Worm (Caenorhabditis elegans) whole organism, L2 larva: ENCODE results near the gene cri-3.

Source experiments
- C34F6.9 ChIP-seq: fragments of 150-350 bp; optimal IDR thresholded peaks from 2 replicates; lab custom pipeline; 2014; ENCODE audit warnings: missing biosample characterization, missing genetic modification characterization
- F13H6.1 ChIP-seq: sonication (generic microtip); optimal IDR thresholded peaks from 2 replicates; lab custom pipeline; 2016; ENCODE audit warnings: missing genetic modification characterization, missing compliant biosample characterization
- ZK546.5 ChIP-seq: sonication (generic microtip); optimal IDR thresholded peaks from 2 replicates; lab custom pipeline; 2017; ENCODE audit warnings: missing biosample characterization, missing genetic modification characterization
- aly-2 ChIP-seq: fragments of 150-350 bp; optimal IDR thresholded peaks from 2 replicates; lab custom pipeline; 2014; ENCODE audit warnings: missing biosample characterization, missing genetic modification characterization
- ama-1 ChIP-seq: fragments of 150-350 bp; optimal IDR thresholded peaks from 2 replicates; lab custom pipeline; 2018; ENCODE audit warnings: inconsistent platforms
- blmp-1 ChIP-seq: sonication (generic microtip); optimal IDR thresholded peaks from 2 replicates; lab custom pipeline; 2017; ENCODE audit warnings: missing genetic modification characterization, mild to moderate bottlenecking, missing compliant biosample characterization, antibody characterized with exemption, moderate library complexity; ENCODE audit not compliant: insufficient read depth
- ceh-16 ChIP-seq: fragments of 150-350 bp; optimal IDR thresholded peaks from 2 replicates; lab custom pipeline; 2014; ENCODE audit warnings: missing biosample characterization, missing genetic modification characterization
- ceh-82 ChIP-seq: fragments of 150-350 bp; optimal IDR thresholded peaks from 2 replicates; lab custom pipeline; 2014; ENCODE audit warnings: missing biosample characterization, missing genetic modification characterization
- crh-2 ChIP-seq: sonication (generic microtip); optimal IDR thresholded peaks from 2 replicates; lab custom pipeline; 2017; ENCODE audit warnings: missing biosample characterization, missing genetic modification characterization
- egl-27 ChIP-seq: sonication (generic microtip); optimal IDR thresholded peaks from 3 replicates; lab custom pipeline; 2017; ENCODE audit warnings: missing biosample characterization, missing genetic modification reagents, missing genetic modification characterization
- gmeb-1 ChIP-seq: fragments of 150-350 bp; optimal IDR thresholded peaks from 2 replicates; lab custom pipeline; 2014; ENCODE audit warnings: missing biosample characterization, missing genetic modification characterization
- lin-11 ChIP-seq: fragments of 150-350 bp; sonication (generic microtip); optimal IDR thresholded peaks from 2 replicates; lab custom pipeline; 2014; ENCODE audit warnings: missing biosample characterization, missing genetic modification characterization, inconsistent platforms, mixed read lengths
- lin-13 ChIP-seq: fragments of 150-350 bp; optimal IDR thresholded peaks from 2 replicates; lab custom pipeline; 2014; ENCODE audit warnings: missing biosample characterization, missing genetic modification reagents, missing genetic modification characterization
- lin-39 ChIP-seq: fragments of 150-350 bp; optimal IDR thresholded peaks from 2 replicates; lab custom pipeline; 2014; ENCODE audit warnings: missing biosample characterization, missing genetic modification reagents, missing genetic modification characterization
- lsy-2 ChIP-seq, 2 experiments: fragments of 150-350 bp in 1 of 2; sonication (generic microtip) in 1 of 2; optimal IDR thresholded peaks; 2 replicates each; lab custom pipeline; 2014 to 2017; ENCODE audit warnings: missing biosample characterization in 2 of 2, missing genetic modification characterization in 2 of 2
- mbf-1 ChIP-seq: sonication (generic microtip); optimal IDR thresholded peaks from 2 replicates; lab custom pipeline; 2017; ENCODE audit warnings: missing biosample characterization, missing genetic modification characterization
- mdl-1 ChIP-seq, 2 experiments: fragments of 150-350 bp in 1 of 2; sonication (generic microtip) in 1 of 2; optimal IDR thresholded peaks; 2 replicates each; lab custom pipeline; 2017; ENCODE audit warnings: missing biosample characterization in 2 of 2, missing genetic modification characterization in 2 of 2
- nhr-10 ChIP-seq: sonication (generic microtip); optimal IDR thresholded peaks from 2 replicates; lab custom pipeline; 2017; ENCODE audit warnings: missing biosample characterization, missing genetic modification characterization
- nhr-11 ChIP-seq: fragments of 150-350 bp; optimal IDR thresholded peaks from 2 replicates; lab custom pipeline; 2014; ENCODE audit warnings: missing biosample characterization, missing genetic modification characterization
- nhr-12 ChIP-seq: fragments of 150-350 bp; optimal IDR thresholded peaks from 2 replicates; lab custom pipeline; 2014; ENCODE audit warnings: missing biosample characterization, missing genetic modification characterization
- nhr-129 ChIP-seq: fragments of 150-350 bp; optimal IDR thresholded peaks from 2 replicates; lab custom pipeline; 2014; ENCODE audit warnings: missing biosample characterization, missing genetic modification characterization
- nhr-21 ChIP-seq: fragments of 150-350 bp; optimal IDR thresholded peaks from 2 replicates; lab custom pipeline; 2014; ENCODE audit warnings: missing biosample characterization, missing genetic modification characterization
- nhr-23 ChIP-seq: fragments of 150-350 bp; optimal IDR thresholded peaks from 2 replicates; lab custom pipeline; 2014; ENCODE audit warnings: missing biosample characterization, missing genetic modification reagents, missing genetic modification characterization
- nhr-25 ChIP-seq: fragments of 150-350 bp; sonication (generic microtip); optimal IDR thresholded peaks from 3 replicates; lab custom pipeline; 2014; ENCODE audit warnings: missing biosample characterization, missing genetic modification characterization
- nhr-77 ChIP-seq: fragments of 150-350 bp; optimal IDR thresholded peaks from 2 replicates; lab custom pipeline; 2014; ENCODE audit warnings: missing biosample characterization, missing genetic modification characterization
- peb-1 ChIP-seq: fragments of 150-350 bp; optimal IDR thresholded peaks from 2 replicates; lab custom pipeline; 2014; ENCODE audit warnings: missing biosample characterization, missing genetic modification characterization
- sem-4 ChIP-seq: fragments of 150-350 bp; optimal IDR thresholded peaks from 2 replicates; lab custom pipeline; 2014; ENCODE audit warnings: missing biosample characterization, missing genetic modification reagents, missing genetic modification characterization
- skn-1 ChIP-seq: sonication (generic microtip); optimal IDR thresholded peaks from 2 replicates; lab custom pipeline; 2017; ENCODE audit warnings: missing biosample characterization, missing genetic modification characterization
- sma-3 ChIP-seq: sonication (generic microtip); optimal IDR thresholded peaks from 2 replicates; lab custom pipeline; 2016; ENCODE audit warnings: missing genetic modification reagents, missing genetic modification characterization, missing compliant biosample characterization
- unc-55 ChIP-seq: fragments of 150-350 bp; sonication (generic microtip); optimal IDR thresholded peaks from 3 replicates; lab custom pipeline; 2014; ENCODE audit warnings: missing biosample characterization, missing genetic modification reagents, missing genetic modification characterization
- unc-62 ChIP-seq: fragments of 150-350 bp; optimal IDR thresholded peaks from 2 replicates; lab custom pipeline; 2014; ENCODE audit warnings: missing biosample characterization, missing genetic modification reagents, missing genetic modification characterization
- ztf-11 ChIP-seq: sonication (generic microtip); optimal IDR thresholded peaks from 2 replicates; lab custom pipeline; 2017; ENCODE audit warnings: missing biosample characterization, missing genetic modification characterization
- ztf-4 ChIP-seq: fragments of 150-350 bp; optimal IDR thresholded peaks from 2 replicates; lab custom pipeline; 2014; ENCODE audit warnings: missing biosample characterization, missing genetic modification characterization

cri-3 gene

DNA sequence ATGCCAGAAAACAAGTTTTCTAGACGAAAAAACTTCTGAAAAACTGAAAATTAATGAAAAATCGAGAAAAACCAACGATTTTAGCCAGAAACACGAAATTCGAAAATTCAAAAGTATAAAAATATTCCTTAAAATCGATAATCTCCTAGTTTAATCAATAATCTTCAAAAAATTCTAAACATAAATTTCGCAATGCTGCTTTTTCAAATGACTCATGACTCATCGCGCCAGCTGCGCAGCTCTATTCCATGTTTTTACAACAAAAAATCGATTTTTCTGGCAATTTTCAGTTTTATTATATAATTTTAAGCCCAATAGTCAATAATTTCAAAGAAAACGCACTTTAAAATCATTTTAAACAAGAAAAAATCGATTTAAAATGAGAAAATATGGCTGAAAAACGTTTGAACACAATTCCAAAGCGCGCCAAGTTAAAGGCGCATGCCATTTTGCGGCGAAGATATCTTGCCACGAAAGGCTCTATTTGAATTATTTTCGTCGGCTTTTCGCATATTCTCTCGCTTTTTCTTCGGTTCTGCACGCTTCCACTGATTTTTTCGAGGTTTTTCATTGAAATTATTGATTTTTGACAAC lies at the start of gene cri-3:
Gene cri-3 (plus strand): TSS at position 482 of the 594 bp plus-strand sequence.
- no peak for TF ChIP-seq egl-27
- TF ChIP-seq lin-13 (GFP tag; lab: Kevin White, UChicago): no peak
- TF ChIP-seq lsy-2 (tag; optimal IDR thresholded peaks at IDR 0.05; lab: Kevin White, UChicago): peak in 1 of 2 experiments; percentile 41
- TF ChIP-seq unc-55 (GFP tag; lab: Kevin White, UChicago): peak; percentile 55
- TF ChIP-seq gmeb-1 (tag; lab: Kevin White, UChicago): peak; percentile 40
- TF ChIP-seq C34F6.9 (tag; lab: Kevin White, UChicago): peak; percentile 56
- no peak for TF ChIP-seq unc-62 (GFP tag; lab: Kevin White, UChicago)
- peak; percentile 32 for TF ChIP-seq nhr-129
- no peak for TF ChIP-seq nhr-10 (tag; lab: Kevin White, UChicago)
- peak; percentile 26 for TF ChIP-seq crh-2 (tag; lab: Kevin White, UChicago)

DNA sequence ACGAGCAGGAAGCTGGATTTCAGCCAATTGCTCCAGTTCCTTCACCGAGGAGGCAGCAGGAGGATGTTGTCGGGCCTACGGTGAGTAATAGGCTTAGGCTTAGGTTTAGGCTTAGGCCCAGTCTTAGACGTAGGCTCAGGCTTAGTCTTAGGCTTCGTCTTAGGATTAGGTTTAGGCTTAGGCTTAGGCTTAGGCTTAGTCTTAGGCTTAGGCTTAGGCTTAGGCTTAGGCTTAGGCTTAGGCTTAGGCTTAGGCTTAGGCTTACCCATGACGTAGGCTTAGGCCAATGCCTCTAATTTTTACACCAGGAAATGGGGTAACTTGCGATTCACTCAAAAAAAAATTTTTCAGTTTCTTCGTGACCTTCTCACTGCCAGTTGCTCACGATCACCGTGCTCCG lies 49.5 kb upstream of the cri-3 start:
- no peak for TF ChIP-seq ama-1 (lab: Kevin White, UChicago)
- TF ChIP-seq nhr-23 (tag; lab: Kevin White, UChicago): no peak
- TF ChIP-seq ceh-82 (tag; lab: Kevin White, UChicago): no peak
- TF ChIP-seq blmp-1: no peak
- no peak for TF ChIP-seq nhr-77 (tag; lab: Kevin White, UChicago)
- TF ChIP-seq ztf-4 (tag; lab: Kevin White, UChicago): no peak

DNA sequence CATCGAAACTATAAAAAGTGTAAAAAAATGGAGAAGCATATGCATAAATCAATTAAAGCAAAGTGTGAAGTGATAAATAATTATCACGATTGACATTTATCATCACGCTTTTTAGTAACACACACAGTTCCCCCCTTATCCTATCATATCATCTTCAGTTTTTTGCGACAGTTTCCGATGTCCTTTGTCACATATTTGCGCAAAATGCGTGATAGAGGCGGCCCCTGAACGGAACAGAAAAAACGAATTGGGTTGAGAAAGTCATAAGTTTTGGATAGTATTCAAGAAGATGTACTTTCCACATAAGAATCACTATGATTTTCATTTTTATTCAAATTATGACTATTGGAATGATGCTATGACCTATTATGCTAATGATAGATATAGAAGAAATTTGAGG lies 47.1 kb upstream of the cri-3 start:
- TF ChIP-seq peb-1 (tag; lab: Kevin White, UChicago): no peak
- peak; percentile 16 for TF ChIP-seq nhr-21 (tag; lab: Kevin White, UChicago)
- TF ChIP-seq, all 48 proteins: peak for 1

ce11 chrIII:3351091-3351490 lies 45.1 kb upstream of the cri-3 start:
- TF ChIP-seq lsy-2 (tag; optimal IDR thresholded peaks at IDR 0.05; lab: Kevin White, UChicago): no peak
- TF ChIP-seq lin-13 (GFP tag; lab: Kevin White, UChicago): no peak
- TF ChIP-seq egl-27: no peak
- TF ChIP-seq crh-2 (tag; lab: Kevin White, UChicago): no peak
- no peak for TF ChIP-seq unc-62 (GFP tag; lab: Kevin White, UChicago)
- TF ChIP-seq peb-1 (tag; lab: Kevin White, UChicago): no peak
- no peak for TF ChIP-seq ztf-4 (tag; lab: Kevin White, UChicago)
- TF ChIP-seq gmeb-1 (tag; lab: Kevin White, UChicago): no peak
- no peak for TF ChIP-seq nhr-21 (tag; lab: Kevin White, UChicago)
- TF ChIP-seq nhr-11 (tag; lab: Kevin White, UChicago): no peak
- TF ChIP-seq skn-1 (tag; lab: Kevin White, UChicago): no peak
- no peak for TF ChIP-seq nhr-77 (tag; lab: Kevin White, UChicago)
- TF ChIP-seq ZK546.5 (tag; lab: Kevin White, UChicago): no peak
- TF ChIP-seq lin-39 (tag; lab: Kevin White, UChicago): no peak
- no peak for TF ChIP-seq nhr-12
- no peak for TF ChIP-seq nhr-25 (tag; lab: Kevin White, UChicago)
- TF ChIP-seq mdl-1 (tag; optimal IDR thresholded peaks at IDR 0.05; lab: Kevin White, UChicago): no peak
- TF ChIP-seq sem-4 (tag; lab: Kevin White, UChicago): no peak

ce11 chrIII:3351672-3352071 lies 44.5 kb upstream of the cri-3 start:
- no peak for TF ChIP-seq skn-1 (tag; lab: Kevin White, UChicago)
- TF ChIP-seq F13H6.1: no peak
- no peak for TF ChIP-seq ceh-16 (tag; lab: Kevin White, UChicago)
- no peak for TF ChIP-seq aly-2 (tag; lab: Kevin White, UChicago)
- no peak for TF ChIP-seq nhr-23 (tag; lab: Kevin White, UChicago)
- TF ChIP-seq nhr-25 (tag; lab: Kevin White, UChicago): peak; percentile 15
- TF ChIP-seq gmeb-1 (tag; lab: Kevin White, UChicago): no peak
- no peak for TF ChIP-seq mdl-1 (tag; optimal IDR thresholded peaks at IDR 0.05; lab: Kevin White, UChicago)
- peak; percentile 12 for TF ChIP-seq sma-3
- TF ChIP-seq egl-27: no peak
- no peak for TF ChIP-seq lin-11
- TF ChIP-seq ztf-11 (tag; lab: Kevin White, UChicago): no peak
- TF ChIP-seq mbf-1 (tag; lab: Kevin White, UChicago): no peak
- no peak for TF ChIP-seq nhr-11 (tag; lab: Kevin White, UChicago)
